Fruit fly (Drosophila melanogaster): ENCODE results near the gene RpS19b.

DNA sequence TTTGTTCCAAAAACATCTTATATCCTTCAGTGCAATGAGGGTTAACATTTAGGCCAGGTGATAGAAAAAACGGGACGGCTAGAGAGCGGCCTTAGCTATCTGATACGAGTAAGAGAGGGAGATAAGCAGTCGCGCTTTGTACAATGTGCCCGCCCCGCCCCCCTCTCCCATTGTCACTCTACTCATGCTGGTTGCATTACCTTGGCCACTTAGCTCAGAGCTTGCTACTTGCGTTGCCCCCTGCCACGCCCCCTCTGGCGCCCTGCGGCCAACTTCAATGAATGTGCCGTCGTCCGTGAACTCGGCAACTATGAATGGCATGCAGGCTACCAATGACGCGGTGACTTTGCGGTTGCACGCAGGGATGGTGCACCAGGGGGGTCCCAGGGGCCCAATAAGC, 38.4 kb upstream of the RpS19b start:
- TF ChIP-seq trem (tag; optimal IDR thresholded peaks at IDR 0.05) = no peak
- no peak for TF ChIP-seq Dip2 (GFP tag; IDR thresholded peaks at IDR 0.05)
- TF ChIP-seq nau (GFP tag; optimal IDR thresholded peaks at IDR 0.05) = no peak
- TF ChIP-seq CG31224 (GFP tag; IDR thresholded peaks at IDR 0.05) = no peak
- no peak for TF ChIP-seq toy (GFP tag; IDR thresholded peaks at IDR 0.05)
- TF ChIP-seq CG10321 (GFP tag; IDR thresholded peaks at IDR 0.05) = peak; percentile 56
- TF ChIP-seq CG15696 (tag; optimal IDR thresholded peaks at IDR 0.05) = no peak
- no peak for TF ChIP-seq H15 (GFP tag; IDR thresholded peaks at IDR 0.05)
- no peak for TF ChIP-seq NfI (GFP tag; optimal IDR thresholded peaks at IDR 0.05)
